Worm (Caenorhabditis elegans) whole organism, L4 larva: ENCODE measurements around the gene Y41E3.1.

Experiments
- D1046.2 ChIP-seq: fragments of 200-800 bp; sonication (Bioruptor generic); IDR thresholded peaks from 2 replicates; pipeline ENCODE4 v1.3.6; 2022; ENCODE audit warnings: missing genetic modification characterization, missing compliant biosample characterization
- F10B5.3 ChIP-seq: sonication (generic microtip); optimal IDR thresholded peaks from 2 replicates; lab custom pipeline; 2016; ENCODE audit warnings: mild to moderate bottlenecking, missing genetic modification characterization, missing compliant biosample characterization
- F37D6.2 ChIP-seq: sonication (generic microtip); optimal IDR thresholded peaks from 2 replicates; lab custom pipeline; 2016; ENCODE audit warnings: mild to moderate bottlenecking, missing genetic modification characterization, missing compliant biosample characterization
- F44E2.7 ChIP-seq: fragments of 200-800 bp; sonication (Bioruptor generic); IDR thresholded peaks from 2 replicates; pipeline ENCODE4 v2.1.2; 2022; ENCODE audit warnings: missing genetic modification characterization, missing compliant biosample characterization
- R02D3.7 ChIP-seq: fragments of 150-350 bp; sonication (generic microtip); optimal IDR thresholded peaks from 3 replicates; lab custom pipeline; 2014; ENCODE audit warnings: missing biosample characterization, missing genetic modification characterization
- T26A8.4 ChIP-seq: fragments of 200-800 bp; sonication (Bioruptor generic); IDR thresholded peaks from 2 replicates; pipeline ENCODE4 v1.3.6; 2022; ENCODE audit warnings: missing genetic modification characterization, missing compliant biosample characterization
- Y105C5A.15 ChIP-seq: fragments of 200-800 bp; sonication (Bioruptor generic); IDR thresholded peaks from 2 replicates; pipeline ENCODE4 v1.3.6; 2022; ENCODE audit warnings: missing genetic modification characterization, missing compliant biosample characterization
- Y48G9A.11 ChIP-seq: fragments of 200-800 bp; sonication (Bioruptor generic); IDR thresholded peaks from 2 replicates; pipeline ENCODE4 v1.3.6; 2022; ENCODE audit warnings: missing genetic modification reagents, missing genetic modification characterization, missing compliant biosample characterization
- Y75B8A.6 ChIP-seq: fragments of 200-800 bp; sonication (Bioruptor generic); IDR thresholded peaks from 2 replicates; pipeline ENCODE4 v1.3.6; 2022; ENCODE audit warnings: missing genetic modification reagents, missing genetic modification characterization, missing compliant biosample characterization
- ZK337.2 ChIP-seq: fragments of 200-800 bp; sonication (Bioruptor generic); IDR thresholded peaks from 2 replicates; pipeline ENCODE4 v1.3.6; 2022; ENCODE audit warnings: missing genetic modification reagents, missing genetic modification characterization, missing compliant biosample characterization
- ZK546.5 ChIP-seq, 2 experiments: sonication (generic microtip); optimal IDR thresholded peaks; 2 replicates each; lab custom pipeline; 2017; ENCODE audit warnings: missing biosample characterization in 2 of 2, missing genetic modification characterization in 2 of 2
- aha-1 ChIP-seq: fragments of 150-350 bp; peaks from one replicate; lab custom pipeline; 2014; ENCODE audit warnings: missing biosample characterization, missing genetic modification characterization
- ama-1 ChIP-seq: fragments of 150-350 bp; optimal IDR thresholded peaks from 2 replicates; lab custom pipeline; 2014; ENCODE audit warnings: inconsistent platforms, mixed read lengths
- ceh-20 ChIP-seq: fragments of 200-800 bp; sonication (Bioruptor generic); IDR thresholded peaks from 2 replicates; pipeline ENCODE4 v1.3.6; 2022; ENCODE audit warnings: missing genetic modification reagents, missing genetic modification characterization, missing compliant biosample characterization
- ceh-32 ChIP-seq: sonication (generic microtip); optimal IDR thresholded peaks from 2 replicates; lab custom pipeline; 2016; ENCODE audit warnings: mild to moderate bottlenecking, missing genetic modification characterization, missing compliant biosample characterization; ENCODE audit not compliant: poor library complexity
- ceh-62 ChIP-seq: sonication (generic microtip); optimal IDR thresholded peaks from 2 replicates; lab custom pipeline; 2017; ENCODE audit warnings: missing biosample characterization, missing genetic modification characterization
- ceh-82 ChIP-seq: sonication (generic microtip); optimal IDR thresholded peaks from 2 replicates; lab custom pipeline; 2017; ENCODE audit warnings: missing biosample characterization, missing genetic modification characterization
- cey-2 ChIP-seq: sonication (generic microtip); optimal IDR thresholded peaks from 3 replicates; lab custom pipeline; 2017; ENCODE audit warnings: missing genetic modification characterization, mild to moderate bottlenecking, missing compliant biosample characterization, antibody characterized with exemption, borderline replicate concordance; ENCODE audit not compliant: insufficient read depth
- ctbp-1 ChIP-seq: fragments of 200-800 bp; sonication (Bioruptor generic); IDR thresholded peaks from 2 replicates; pipeline ENCODE4 v1.3.6; 2022; ENCODE audit warnings: missing genetic modification reagents, missing genetic modification characterization, missing compliant biosample characterization
- daf-19 ChIP-seq: fragments of 200-800 bp; sonication (Bioruptor generic); conservative IDR thresholded peaks from 2 replicates; pipeline ENCODE4 v1.3.6; 2022; ENCODE audit warnings: missing genetic modification characterization, missing compliant biosample characterization
- daf-8 ChIP-seq: fragments of 200-800 bp; sonication (Bioruptor generic); IDR thresholded peaks from 2 replicates; pipeline ENCODE4 v1.3.6; 2022; ENCODE audit warnings: missing genetic modification characterization, missing compliant biosample characterization
- dpl-1 ChIP-seq: fragments of 150-350 bp; optimal IDR thresholded peaks from 2 replicates; lab custom pipeline; 2014; ENCODE audit warnings: missing biosample characterization, missing genetic modification reagents, missing genetic modification characterization
- duxl-1 ChIP-seq: sonication (generic microtip); optimal IDR thresholded peaks from 2 replicates; lab custom pipeline; 2016; ENCODE audit warnings: mild to moderate bottlenecking, missing genetic modification characterization, moderate library complexity, missing compliant biosample characterization; ENCODE audit not compliant: poor library complexity
- fkh-10 ChIP-seq: fragments of 150-350 bp; optimal IDR thresholded peaks from 2 replicates; lab custom pipeline; 2014; ENCODE audit warnings: missing biosample characterization, missing genetic modification reagents, missing genetic modification characterization
- fos-1 ChIP-seq: fragments of 150-350 bp; optimal IDR thresholded peaks from 2 replicates; lab custom pipeline; 2014; ENCODE audit warnings: missing biosample characterization, missing genetic modification characterization
- gei-8 ChIP-seq: fragments of 200-800 bp; sonication (Bioruptor generic); optimal IDR thresholded peaks from 2 replicates; lab custom pipeline; 2018; ENCODE audit warnings: mild to moderate bottlenecking, missing genetic modification characterization, missing compliant biosample characterization
- hlh-30 ChIP-seq: sonication (generic microtip); optimal IDR thresholded peaks from 2 replicates; lab custom pipeline; 2017; ENCODE audit warnings: antibody characterized with exemption, mild to moderate bottlenecking, missing genetic modification characterization, missing compliant biosample characterization; ENCODE audit not compliant: insufficient read depth
- lim-7 ChIP-seq: fragments of 200-800 bp; sonication (Bioruptor generic); IDR thresholded peaks from 2 replicates; pipeline ENCODE4 v1.3.6; 2022; ENCODE audit warnings: missing genetic modification characterization, missing compliant biosample characterization
- lin-1 ChIP-seq: fragments of 200-800 bp; sonication (Bioruptor generic); IDR thresholded peaks from 2 replicates; pipeline ENCODE4 v1.3.6; 2022; ENCODE audit warnings: missing genetic modification reagents, missing genetic modification characterization, missing compliant biosample characterization
- lin-15B ChIP-seq: fragments of 150-350 bp; sonication (generic microtip); optimal IDR thresholded peaks from 3 replicates; lab custom pipeline; 2014; ENCODE audit warnings: missing biosample characterization, missing genetic modification characterization
- lsy-2 ChIP-seq, 2 experiments: fragments of 150-350 bp in 1 of 2; sonication (generic microtip) in 1 of 2; optimal IDR thresholded peaks; 2 replicates each; lab custom pipeline; 2014 to 2017; ENCODE audit warnings: missing biosample characterization in 2 of 2, missing genetic modification characterization in 2 of 2
- mes-2 ChIP-seq: sonication (generic microtip); optimal IDR thresholded peaks from 2 replicates; lab custom pipeline; 2016; ENCODE audit warnings: missing genotype, mild to moderate bottlenecking, missing genetic modification characterization, missing compliant biosample characterization; ENCODE audit not compliant: poor library complexity, severe bottlenecking
- mxl-2 ChIP-seq: fragments of 200-800 bp; sonication (Bioruptor generic); conservative IDR thresholded peaks from 2 replicates; pipeline ENCODE4 v1.3.6; 2022; ENCODE audit warnings: missing genetic modification reagents, missing genetic modification characterization, missing compliant biosample characterization
- nhr-11 ChIP-seq: fragments of 150-350 bp; optimal IDR thresholded peaks from 2 replicates; lab custom pipeline; 2014; ENCODE audit warnings: missing biosample characterization, missing genetic modification characterization
- nhr-25 ChIP-seq: sonication (generic microtip); optimal IDR thresholded peaks from 2 replicates; lab custom pipeline; 2017; ENCODE audit warnings: missing genetic modification characterization, mild to moderate bottlenecking, missing compliant biosample characterization, antibody characterized with exemption, moderate library complexity, borderline replicate concordance; ENCODE audit not compliant: insufficient read depth
- nhr-42 ChIP-seq: fragments of 200-800 bp; sonication (Bioruptor generic); IDR thresholded peaks from 2 replicates; pipeline ENCODE4 v1.3.6; 2022; ENCODE audit warnings: missing genetic modification characterization, missing compliant biosample characterization
- nhr-48 ChIP-seq: sonication (generic microtip); optimal IDR thresholded peaks from 2 replicates; lab custom pipeline; 2016; ENCODE audit warnings: mild to moderate bottlenecking, missing genetic modification characterization, missing compliant biosample characterization
- nhr-6 ChIP-seq: fragments of 150-350 bp; optimal IDR thresholded peaks from 2 replicates; lab custom pipeline; 2014; ENCODE audit warnings: missing biosample characterization, missing genetic modification characterization
- php-3 ChIP-seq: fragments of 200-800 bp; sonication (Bioruptor generic); IDR thresholded peaks from 2 replicates; pipeline ENCODE4 v1.3.6; 2022; ENCODE audit warnings: missing genetic modification reagents, missing genetic modification characterization, missing compliant biosample characterization
- rbr-2 ChIP-seq: sonication (generic microtip); optimal IDR thresholded peaks from 2 replicates; lab custom pipeline; 2016; ENCODE audit warnings: missing genotype, missing genetic modification characterization, missing compliant biosample characterization
- saeg-2 ChIP-seq: fragments of 200-800 bp; sonication (Bioruptor generic); IDR thresholded peaks from 2 replicates; pipeline ENCODE4 v1.3.6; 2022; ENCODE audit warnings: missing genetic modification reagents, missing genetic modification characterization, missing compliant biosample characterization
- snpc-1.2 ChIP-seq: fragments of 200-800 bp; sonication (Bioruptor generic); IDR thresholded peaks from 2 replicates; pipeline ENCODE4 v1.3.6; 2022; ENCODE audit warnings: missing genetic modification reagents, missing genetic modification characterization, missing compliant biosample characterization
- snpc-4 ChIP-seq: fragments of 150-350 bp; optimal IDR thresholded peaks from 2 replicates; lab custom pipeline; 2014; ENCODE audit warnings: missing biosample characterization, missing genetic modification characterization
- spr-1 ChIP-seq: sonication (generic microtip); optimal IDR thresholded peaks from 2 replicates; lab custom pipeline; 2016; ENCODE audit warnings: mild to moderate bottlenecking, missing genetic modification characterization, missing compliant biosample characterization
- spr-3 ChIP-seq: fragments of 200-800 bp; sonication (Bioruptor generic); optimal IDR thresholded peaks from 2 replicates; lab custom pipeline; 2018; ENCODE audit warnings: mild to moderate bottlenecking, missing genetic modification characterization, missing compliant biosample characterization
- tra-1 ChIP-seq: fragments of 200-800 bp; sonication (Bioruptor generic); IDR thresholded peaks from 2 replicates; pipeline ENCODE4 v1.3.6; 2022; ENCODE audit warnings: missing genetic modification reagents, missing genetic modification characterization, missing compliant biosample characterization
- unc-130 ChIP-seq: sonication (generic microtip); optimal IDR thresholded peaks from 2 replicates; lab custom pipeline; 2016; ENCODE audit warnings: missing genetic modification reagents, missing genetic modification characterization, missing compliant biosample characterization
- unc-62 ChIP-seq, 3 experiments: fragments of 150-350 bp in 1 of 3; sonication (generic microtip); optimal IDR thresholded peaks in 2 of 3; peaks in 1 of 3; 1 replicate in 1 of 3; 2 replicates in 2 of 3; lab custom pipeline; 2014 to 2017; ENCODE audit warnings: missing biosample characterization in 3 of 3, missing genetic modification characterization in 3 of 3, missing genetic modification reagents in 3 of 3, missing genotype in 1 of 3
- vab-7 ChIP-seq: fragments of 200-800 bp; sonication (Bioruptor generic); IDR thresholded peaks from 2 replicates; pipeline ENCODE4 v1.3.6; 2022; ENCODE audit warnings: missing genetic modification reagents, missing genetic modification characterization, missing compliant biosample characterization
- zfp-2 ChIP-seq: sonication (generic microtip); optimal IDR thresholded peaks from 2 replicates; lab custom pipeline; 2016; ENCODE audit warnings: mild to moderate bottlenecking, missing genetic modification characterization, missing compliant biosample characterization
- zip-11 ChIP-seq: fragments of 200-800 bp; sonication (Bioruptor generic); IDR thresholded peaks from 2 replicates; pipeline ENCODE4 v1.3.6; 2022; ENCODE audit warnings: missing genetic modification characterization, missing compliant biosample characterization
- ztf-11 ChIP-seq: fragments of 150-350 bp; optimal IDR thresholded peaks from 2 replicates; lab custom pipeline; 2014; ENCODE audit warnings: missing biosample characterization, missing genetic modification characterization

The Y41E3.1 gene

DNA sequence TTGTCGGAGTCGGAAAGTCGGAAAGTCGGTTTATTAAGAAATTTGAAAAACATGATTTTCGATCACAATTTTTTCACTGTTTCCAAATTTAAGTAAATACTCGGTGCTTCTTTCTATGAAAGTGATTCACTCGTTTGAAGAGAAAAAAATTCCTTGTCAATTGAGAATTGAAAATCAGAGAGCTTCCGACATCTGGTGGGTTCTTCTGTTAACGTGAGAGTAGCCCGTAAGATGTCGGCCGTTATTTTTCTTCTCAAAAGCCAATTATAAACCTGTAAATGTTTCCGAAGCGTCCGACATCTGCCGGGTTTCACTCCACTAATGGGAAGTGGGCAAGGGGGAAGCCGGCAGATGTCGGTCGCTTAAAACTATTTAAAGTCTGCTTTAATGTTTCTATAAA, 26.3 kb upstream of the Y41E3.1 start:
- TF ChIP-seq php-3 (GFP tag; lab: Robert Waterston, UW) = no peak
- TF ChIP-seq nhr-11 = no peak
- no peak for TF ChIP-seq duxl-1 (tag; lab: Kevin White, UChicago)
- TF ChIP-seq zfp-2 (tag; lab: Kevin White, UChicago) = no peak
- TF ChIP-seq F37D6.2 (tag; lab: Kevin White, UChicago) = no peak
- peak; percentile 58 for TF ChIP-seq snpc-4
- no peak for TF ChIP-seq gei-8 (GFP tag; lab: Kevin White, UChicago)
- no peak for TF ChIP-seq ceh-82 (tag; lab: Kevin White, UChicago)
- TF ChIP-seq saeg-2 (GFP tag; lab: Robert Waterston, UW) = no peak
- TF ChIP-seq fos-1 = no peak
- no peak for TF ChIP-seq rbr-2 (tag; lab: Kevin White, UChicago)
- no peak for TF ChIP-seq lsy-2 (tag; optimal IDR thresholded peaks at IDR 0.05; lab: Kevin White, UChicago)
- TF ChIP-seq dpl-1 (GFP tag; lab: Kevin White, UChicago) = no peak
- no peak for TF ChIP-seq zip-11
- no peak for TF ChIP-seq daf-19
- no peak for TF ChIP-seq nhr-25 (tag; lab: Kevin White, UChicago)
- TF ChIP-seq F10B5.3 (tag; lab: Kevin White, UChicago) = no peak
- TF ChIP-seq mes-2 (tag; lab: Kevin White, UChicago) = no peak
- no peak for TF ChIP-seq nhr-6 (tag; lab: Kevin White, UChicago)
- TF ChIP-seq daf-8 (GFP tag; lab: Robert Waterston, UW) = no peak
- TF ChIP-seq mxl-2 (GFP tag; lab: Robert Waterston, UW) = no peak
- peak in 1 of 2 experiments; percentile 35 for TF ChIP-seq unc-62 (GFP tag; optimal IDR thresholded peaks at IDR 0.05 in 1 of 2; lab: Kevin White, UChicago)
- TF ChIP-seq unc-62 (tag; optimal IDR thresholded peaks at IDR 0.05; lab: Kevin White, UChicago) = no peak
- no peak for TF ChIP-seq Y105C5A.15 (GFP tag; lab: Robert Waterston, UW)
- TF ChIP-seq lin-15B (tag; lab: Kevin White, UChicago) = no peak
- peak; percentile 72 for TF ChIP-seq ama-1 (lab: Kevin White, UChicago)
- no peak for TF ChIP-seq ceh-32 (tag; lab: Kevin White, UChicago)
- TF ChIP-seq F44E2.7 (GFP tag; lab: Robert Waterston, UW) = no peak
- no peak for TF ChIP-seq lin-1 (GFP tag; lab: Robert Waterston, UW)
- TF ChIP-seq ceh-20 (GFP tag; lab: Robert Waterston, UW) = no peak
- no peak for TF ChIP-seq cey-2
- TF ChIP-seq aha-1 (tag; lab: Kevin White, UChicago) = peak; percentile 60
- TF ChIP-seq ctbp-1 (GFP tag; lab: Robert Waterston, UW) = no peak
- no peak for TF ChIP-seq tra-1 (GFP tag; lab: Robert Waterston, UW)
- no peak for TF ChIP-seq snpc-1.2 (GFP tag; lab: Robert Waterston, UW)
- no peak for TF ChIP-seq spr-3 (GFP tag; lab: Kevin White, UChicago)
- TF ChIP-seq ztf-11 = no peak
- TF ChIP-seq fkh-10 (GFP tag; lab: Kevin White, UChicago) = no peak
- TF ChIP-seq ZK546.5 (tag; optimal IDR thresholded peaks at IDR 0.05; lab: Kevin White, UChicago) = no peak
- TF ChIP-seq hlh-30 (tag; lab: Kevin White, UChicago) = no peak
- TF ChIP-seq nhr-48 = no peak
- TF ChIP-seq nhr-42 = peak; percentile 37; the same call in 1 of the 2 replicates
- no peak for TF ChIP-seq Y75B8A.6 (GFP tag; lab: Robert Waterston, UW)
- no peak for TF ChIP-seq ceh-62 (tag; lab: Kevin White, UChicago)
- TF ChIP-seq spr-1 (tag; lab: Kevin White, UChicago) = no peak
- no peak for TF ChIP-seq ZK337.2 (GFP tag; lab: Robert Waterston, UW)
- TF ChIP-seq D1046.2 (GFP tag; lab: Robert Waterston, UW) = no peak
- no peak for TF ChIP-seq unc-130 (GFP tag; lab: Kevin White, UChicago)
- peak; percentile 70 for TF ChIP-seq T26A8.4 (GFP tag; lab: Robert Waterston, UW)
- TF ChIP-seq vab-7 (GFP tag; lab: Robert Waterston, UW) = no peak
- no peak for TF ChIP-seq Y48G9A.11
- no peak for TF ChIP-seq lim-7 (GFP tag; lab: Robert Waterston, UW)
- TF ChIP-seq R02D3.7 (tag; lab: Kevin White, UChicago) = no peak
